Fruit fly (Drosophila melanogaster) whole organism, embryonic: ENCODE data around the gene Sidpn.
A peak's percentile ranks its signal among the peaks of the same experiment; 100 is the strongest.

Source experiments
- BEAF-32 ChIP-seq: fragments of 200-800 bp; sonication (Bioruptor generic); optimal IDR thresholded peaks from 3 replicates; lab custom pipeline; 2017; ENCODE audit warnings: missing biosample characterization, missing genetic modification characterization, mild to moderate bottlenecking, moderate library complexity, missing genetic modification reagents
- CG11504 ChIP-seq: fragments of 200-800 bp; sonication (Bioruptor generic); optimal IDR thresholded peaks from 3 replicates; lab custom pipeline; 2019; ENCODE audit warnings: missing biosample characterization, mild to moderate bottlenecking, missing genetic modification characterization, moderate library complexity
- CG11695 ChIP-seq: fragments of 200-800 bp; sonication (Bioruptor generic); IDR thresholded peaks from 3 replicates; pipeline ENCODE4 v1.3.6; 2022; ENCODE audit warnings: missing biosample characterization, missing genetic modification characterization
- CG12155 ChIP-seq: fragments of 200-800 bp; sonication (Bioruptor generic); optimal IDR thresholded peaks from 3 replicates; lab custom pipeline; 2016; ENCODE audit warnings: missing biosample characterization, missing genetic modification characterization
- CG12219 ChIP-seq: fragments of 200-800 bp; sonication (Bioruptor generic); optimal IDR thresholded peaks from 3 replicates; lab custom pipeline; 2018; ENCODE audit warnings: missing biosample characterization, mild to moderate bottlenecking, missing genetic modification characterization
- CG17912 ChIP-seq: fragments of 200-800 bp; sonication (Bioruptor generic); optimal IDR thresholded peaks from 2 replicates; lab custom pipeline; 2018; ENCODE audit warnings: missing biosample characterization, mild to moderate bottlenecking, missing genetic modification characterization
- CG2678 ChIP-seq: fragments of 200-800 bp; sonication (Bioruptor generic); optimal IDR thresholded peaks from 3 replicates; lab custom pipeline; 2019; ENCODE audit warnings: missing biosample characterization, mild to moderate bottlenecking, missing genetic modification characterization, moderate library complexity
- CG2712 ChIP-seq: fragments of 200-800 bp; optimal IDR thresholded peaks from 3 replicates; lab custom pipeline; 2019; ENCODE audit warnings: missing biosample characterization, mild to moderate bottlenecking, missing genetic modification characterization, moderate library complexity
- CG30020 ChIP-seq: fragments of 200-800 bp; optimal IDR thresholded peaks from 2 replicates; lab custom pipeline; 2019; ENCODE audit warnings: missing biosample characterization, mild to moderate bottlenecking, missing genetic modification characterization, moderate library complexity
- CG3995 ChIP-seq: fragments of 200-800 bp; sonication (Bioruptor generic); optimal IDR thresholded peaks from 3 replicates; lab custom pipeline; 2016; ENCODE audit warnings: missing biosample characterization, missing genetic modification characterization
- CG42726 ChIP-seq: fragments of 200-800 bp; sonication (Bioruptor generic); IDR thresholded peaks from 2 replicates; pipeline ENCODE4 v1.3.6; 2022; ENCODE audit warnings: missing biosample characterization, missing genetic modification characterization; ENCODE audit not compliant: partially characterized antibody
- CG4617 ChIP-seq: fragments of 200-800 bp; sonication (Bioruptor generic); optimal IDR thresholded peaks from 3 replicates; lab custom pipeline; 2016; ENCODE audit warnings: missing biosample characterization, missing genetic modification characterization, borderline replicate concordance
- CG4730 ChIP-seq: fragments of 200-800 bp; sonication (Bioruptor generic); IDR thresholded peaks from 2 replicates; pipeline ENCODE4 v1.3.6; 2022; ENCODE audit warnings: missing biosample characterization, missing genetic modification characterization
- CG6813 ChIP-seq: fragments of 200-800 bp; sonication (Bioruptor generic); optimal IDR thresholded peaks from 2 replicates; lab custom pipeline; 2017; ENCODE audit warnings: missing biosample characterization, missing genetic modification characterization, mild to moderate bottlenecking, moderate library complexity, missing genetic modification reagents
- CG7839 ChIP-seq: fragments of 200-800 bp; sonication (Bioruptor generic); optimal IDR thresholded peaks from 3 replicates; lab custom pipeline; 2018; ENCODE audit warnings: missing biosample characterization, mild to moderate bottlenecking, missing genetic modification characterization, moderate library complexity
- CG8281 ChIP-seq: fragments of 200-800 bp; sonication (Bioruptor generic); optimal IDR thresholded peaks from 2 replicates; lab custom pipeline; 2018; ENCODE audit warnings: missing biosample characterization, mild to moderate bottlenecking, missing genetic modification characterization, moderate library complexity
- CG8290 ChIP-seq, 3 experiments: fragments of 200-800 bp; sonication (Bioruptor generic); optimal IDR thresholded peaks; 2 replicates each; lab custom pipeline; 2016 to 2019; ENCODE audit warnings: missing biosample characterization in 3 of 3, missing genetic modification characterization in 3 of 3, mild to moderate bottlenecking in 2 of 3, moderate library complexity in 1 of 3
- CoRest ChIP-seq: fragments of 200-800 bp; sonication (Bioruptor generic); optimal IDR thresholded peaks from 3 replicates; lab custom pipeline; 2018; ENCODE audit warnings: missing biosample characterization, mild to moderate bottlenecking, missing genetic modification characterization, moderate library complexity
- CrebB ChIP-seq: fragments of 200-800 bp; sonication (Bioruptor generic); optimal IDR thresholded peaks from 3 replicates; lab custom pipeline; 2018; ENCODE audit warnings: missing biosample characterization, mild to moderate bottlenecking, missing genetic modification characterization
- D19A ChIP-seq: fragments of 200-800 bp; optimal IDR thresholded peaks from 3 replicates; lab custom pipeline; 2019; ENCODE audit warnings: missing biosample characterization, mild to moderate bottlenecking, missing genetic modification characterization, moderate library complexity
- Dll ChIP-seq: fragments of 200-800 bp; sonication (Bioruptor generic); IDR thresholded peaks from 4 replicates; pipeline ENCODE4 v1.3.6; 2022; ENCODE audit warnings: missing biosample characterization, missing genetic modification characterization; ENCODE audit not compliant: partially characterized antibody
- Ets65A ChIP-seq: fragments of 200-800 bp; sonication (Bioruptor generic); peaks from one replicate; lab custom pipeline; 2016; ENCODE audit warnings: missing biosample characterization, missing genetic modification characterization
- Hand ChIP-seq: fragments of 200-800 bp; sonication (Bioruptor generic); optimal IDR thresholded peaks from 2 replicates; lab custom pipeline; 2017; ENCODE audit warnings: mild to moderate bottlenecking, missing biosample characterization, missing genetic modification reagents, missing genetic modification characterization
- Six4 ChIP-seq: fragments of 200-800 bp; sonication (Bioruptor generic); optimal IDR thresholded peaks from 2 replicates; lab custom pipeline; 2016; ENCODE audit warnings: missing biosample characterization, missing genetic modification characterization
- al ChIP-seq: fragments of 200-800 bp; sonication (Bioruptor generic); IDR thresholded peaks from 2 replicates; pipeline ENCODE4 v1.3.6; 2022; ENCODE audit warnings: missing biosample characterization, missing genetic modification characterization
- amos ChIP-seq: fragments of 200-800 bp; sonication (Bioruptor generic); IDR thresholded peaks from 2 replicates; pipeline ENCODE4 v1.3.6; 2022; ENCODE audit warnings: missing biosample characterization, missing genetic modification characterization; ENCODE audit not compliant: partially characterized antibody
- aop ChIP-seq: fragments of 200-800 bp; sonication (Bioruptor generic); IDR thresholded peaks from 2 replicates; pipeline ENCODE4 v1.3.6; 2022; ENCODE audit warnings: missing biosample characterization, missing genetic modification characterization
- chinmo ChIP-seq: fragments of 200-800 bp; sonication (Bioruptor generic); IDR thresholded peaks from 4 replicates; pipeline ENCODE4 v1.3.6; 2022; ENCODE audit warnings: missing biosample characterization, missing genetic modification characterization; ENCODE audit not compliant: partially characterized antibody
- dati ChIP-seq: fragments of 200-800 bp; sonication (Bioruptor generic); IDR thresholded peaks from 2 replicates; pipeline ENCODE4 v1.3.6; 2022; ENCODE audit warnings: missing biosample characterization, missing genetic modification characterization
- dm ChIP-seq: fragments of 200-800 bp; sonication (Bioruptor generic); optimal IDR thresholded peaks from 3 replicates; lab custom pipeline; 2016; ENCODE audit warnings: missing biosample characterization, missing genetic modification characterization
- fd3F ChIP-seq: fragments of 200-800 bp; sonication (Bioruptor generic); optimal IDR thresholded peaks from 2 replicates; lab custom pipeline; 2018; ENCODE audit warnings: missing biosample characterization, mild to moderate bottlenecking, missing genetic modification characterization, moderate library complexity
- ftz-f1 ChIP-seq: fragments of 200-800 bp; sonication (Bioruptor generic); optimal IDR thresholded peaks from 2 replicates; lab custom pipeline; 2016; ENCODE audit warnings: missing biosample characterization, missing genetic modification characterization
- gcm ChIP-seq: fragments of 200-800 bp; sonication (Bioruptor generic); optimal IDR thresholded peaks from 2 replicates; lab custom pipeline; 2019; ENCODE audit warnings: missing biosample characterization, mild to moderate bottlenecking, missing genetic modification characterization, moderate library complexity
- gsb-n ChIP-seq: fragments of 200-800 bp; sonication (Bioruptor generic); optimal IDR thresholded peaks from 3 replicates; lab custom pipeline; 2018; ENCODE audit warnings: missing biosample characterization, mild to moderate bottlenecking, missing genetic modification characterization
- ham ChIP-seq: fragments of 200-800 bp; sonication (Bioruptor generic); IDR thresholded peaks from 2 replicates; pipeline ENCODE4 v1.3.6; 2022; ENCODE audit warnings: missing biosample characterization, missing genetic modification characterization
- jumu ChIP-seq: fragments of 200-800 bp; sonication (Bioruptor generic); optimal IDR thresholded peaks from 3 replicates; lab custom pipeline; 2016; ENCODE audit warnings: missing biosample characterization, missing genetic modification characterization
- lola ChIP-seq, 3 experiments: fragments of >200 bp in 2 of 3; fragments of 200-800 bp in 1 of 3; sonication (Bioruptor generic) in 1 of 3; optimal IDR thresholded peaks; 2 replicates each; lab custom pipeline; 2017 to 2019; ENCODE audit warnings: missing biosample characterization in 3 of 3, missing genetic modification characterization in 3 of 3, mild to moderate bottlenecking in 1 of 3, moderate library complexity in 1 of 3
- nau ChIP-seq: fragments of 200-800 bp; sonication (Bioruptor generic); optimal IDR thresholded peaks from 3 replicates; lab custom pipeline; 2017; ENCODE audit warnings: missing biosample characterization, mild to moderate bottlenecking, missing genetic modification characterization, missing genetic modification reagents
- oc ChIP-seq: fragments of 200-800 bp; sonication (Bioruptor generic); optimal IDR thresholded peaks from 2 replicates; lab custom pipeline; 2018; ENCODE audit warnings: missing biosample characterization, mild to moderate bottlenecking, missing genetic modification characterization, moderate library complexity
- pan ChIP-seq, 4 experiments: fragments of >200 bp in 3 of 4; fragments of 200-800 bp in 1 of 4; sonication (Bioruptor generic) in 1 of 4; optimal IDR thresholded peaks in 3 of 4; IDR thresholded peaks in 1 of 4; 2 replicates each; pipeline versions ENCODE4 v1.3.6 to Lab custom; 2017 to 2022; ENCODE audit warnings: missing biosample characterization in 2 of 4, missing genetic modification characterization in 2 of 4, mixed read lengths in 1 of 4
- ro ChIP-seq: fragments of 200-800 bp; sonication (Bioruptor generic); IDR thresholded peaks from 2 replicates; pipeline ENCODE4 v1.3.6; 2022; ENCODE audit warnings: missing biosample characterization, missing genetic modification characterization
- schlank ChIP-seq: fragments of 200-800 bp; sonication (Bioruptor generic); optimal IDR thresholded peaks from 2 replicates; lab custom pipeline; 2018; ENCODE audit warnings: missing biosample characterization, mild to moderate bottlenecking, missing genetic modification characterization
- shn ChIP-seq: fragments of 200-800 bp; sonication (Bioruptor generic); optimal IDR thresholded peaks from 3 replicates; lab custom pipeline; 2016; ENCODE audit warnings: missing biosample characterization, missing genetic modification characterization
- sim ChIP-seq: fragments of 200-800 bp; sonication (Bioruptor generic); IDR thresholded peaks from 2 replicates; pipeline ENCODE4 v1.3.6; 2022; ENCODE audit warnings: missing biosample characterization, missing genetic modification characterization
- sug ChIP-seq: fragments of 200-800 bp; optimal IDR thresholded peaks from 2 replicates; lab custom pipeline; 2019; ENCODE audit warnings: missing biosample characterization, mild to moderate bottlenecking, missing genetic modification characterization, moderate library complexity
- trem ChIP-seq: fragments of 200-800 bp; optimal IDR thresholded peaks from 3 replicates; lab custom pipeline; 2019; ENCODE audit warnings: missing biosample characterization, mild to moderate bottlenecking, missing genetic modification characterization, moderate library complexity
- trh ChIP-seq: fragments of 200-800 bp; sonication (Bioruptor generic); optimal IDR thresholded peaks from 2 replicates; lab custom pipeline; 2016; ENCODE audit warnings: missing biosample characterization, missing genetic modification characterization

Sidpn gene

dm6 chr2L:19048912-19049311 lies 21.4 kb downstream of the Sidpn start, which contains the start of gene CG10470 (continued):
- TF ChIP-seq lola (GFP tag; optimal IDR thresholded peaks at IDR 0.05; lab: Kevin White, UChicago) (peak in 1 of 3 experiments; percentile 34), amos (GFP tag; lab: Robert Waterston, UW) (peak; percentile 84), CoRest (tag; lab: Kevin White, UChicago) (peak; percentile 34), CG12219 (GFP tag; lab: Kevin White, UChicago) (no peak), D19A (peak; percentile 36), Six4 (no peak), CG11504 (tag; lab: Kevin White, UChicago) (peak; percentile 55), gcm (peak; percentile 9), pan (optimal IDR thresholded peaks at IDR 0.05; lab: Kevin White, UChicago) (no peak), pan (GFP tag; optimal IDR thresholded peaks at IDR 0.05 in 1 of 2, IDR thresholded peaks at IDR 0.05 in 1 of 2) (no peak), Dll (peak; percentile 83)

dm6 chr2L:19051534-19052100 lies 24.1 kb downstream of the Sidpn start, which contains the start of gene Rpn3:
Gene Rpn3 (plus strand): TSS chr2L:19051790.
- TF ChIP-seq sim (GFP tag; lab: Robert Waterston, UW) (0 out of 2 replicates have a peak, but pooled peaks have one; percentile 63), oc (tag; lab: Kevin White, UChicago) (peak; percentile 58), fd3F (GFP tag; lab: Kevin White, UChicago) (peak; percentile 64), CG7839 (tag; lab: Kevin White, UChicago) (peak; percentile 82), CG8281 (tag; lab: Kevin White, UChicago) (no peak), CG4730 (GFP tag; lab: Robert Waterston, UW) (peak; percentile 82), sug (peak; percentile 66), trem (tag; lab: Kevin White, UChicago) (peak; percentile 83), dm (GFP tag; lab: Kevin White, UChicago) (peak; percentile 80), CG42726 (no peak), CG12155 (GFP tag; lab: Kevin White, UChicago) (peak; percentile 84), al (GFP tag; lab: Robert Waterston, UW) (peak; percentile 76), CG4617 (GFP tag; lab: Kevin White, UChicago) (peak; percentile 69), CG17912 (GFP tag; lab: Kevin White, UChicago) (no peak), CG3995 (GFP tag; lab: Kevin White, UChicago) (peak; percentile 41), CG2712 (tag; lab: Kevin White, UChicago) (peak; percentile 89), CrebB (tag; lab: Kevin White, UChicago) (peak; percentile 61), BEAF-32 (GFP tag; lab: Kevin White, UChicago) (peak; percentile 70), Hand (GFP tag; lab: Kevin White, UChicago) (peak; percentile 15), Ets65A (GFP tag; lab: Kevin White, UChicago) (peak; percentile 93), CG11695 (GFP tag; lab: Robert Waterston, UW) (peak; percentile 86), CG2678 (peak; percentile 83), CG8290 (GFP tag; optimal IDR thresholded peaks at IDR 0.05; lab: Kevin White, UChicago) (peak; percentile 77), CG8290 (tag; optimal IDR thresholded peaks at IDR 0.05; lab: Kevin White, UChicago) (no peak), dati (peak; percentile 65), aop (GFP tag; lab: Robert Waterston, UW) (peak; percentile 49; the same call in 1 of the 2 replicates), schlank (tag; lab: Kevin White, UChicago) (peak; percentile 31), ftz-f1 (GFP tag; lab: Kevin White, UChicago) (no peak), ro (GFP tag; lab: Robert Waterston, UW) (peak; percentile 69), gsb-n (tag; lab: Kevin White, UChicago) (peak; percentile 69), CG30020 (tag; lab: Kevin White, UChicago) (peak; percentile 55), shn (GFP tag; lab: Kevin White, UChicago) (peak; percentile 82), nau (GFP tag; lab: Kevin White, UChicago) (no peak), jumu (GFP tag; lab: Kevin White, UChicago) (peak; percentile 73), ham (GFP tag; lab: Robert Waterston, UW) (no peak), chinmo (0 out of 4 replicates have a peak, but pooled peaks have one; percentile 69), CG6813 (GFP tag; lab: Kevin White, UChicago) (no peak), trh (GFP tag; lab: Kevin White, UChicago) (peak; percentile 71)
